Fruit fly (Drosophila melanogaster) Kc167 (cell line): ENCODE measurements around the gene pim.

ENCODE experiments used
- Myc ChIP-seq: fragments of >200 bp; optimal IDR thresholded peaks from 2 replicates; lab custom pipeline; 2017; ENCODE audit warnings: missing external identifiers
- Sin3A ChIP-seq: fragments of >200 bp; optimal IDR thresholded peaks from 2 replicates; lab custom pipeline; 2018; ENCODE audit warnings: missing external identifiers
- h ChIP-seq: fragments of >200 bp; optimal IDR thresholded peaks from 3 replicates; lab custom pipeline; 2018; ENCODE audit warnings: missing external identifiers
- insv ChIP-seq: fragments of >200 bp; optimal IDR thresholded peaks from 3 replicates; lab custom pipeline; 2018; ENCODE audit warnings: missing external identifiers
- psq ChIP-seq: fragments of >200 bp; optimal IDR thresholded peaks from 2 replicates; lab custom pipeline; 2017; ENCODE audit warnings: missing external identifiers
- ttk ChIP-seq: sonication (Bioruptor generic); optimal IDR thresholded peaks from 2 replicates; lab custom pipeline; 2017; ENCODE audit warnings: missing external identifiers

dm6 chr2L:10381890-10382450, 19.2 kb downstream of the pim start, which contains the start of gene CG5096:
- TF ChIP-seq Myc (lab: Kevin White, UChicago) (no peak), h (no peak), insv (lab: Kevin White, UChicago) (no peak), Sin3A (no peak), psq (lab: Kevin White, UChicago) (no peak), ttk (no peak)
